Fruit fly (Drosophila melanogaster) whole organism, prepupa: ENCODE data around the gene Ns4.
A peak's percentile ranks its signal among the peaks of the same experiment; 100 is the strongest.

Source experiments
- CG10669 ChIP-seq: fragments of 200-800 bp; sonication (Bioruptor generic); optimal IDR thresholded peaks from 3 replicates; lab custom pipeline; 2018; ENCODE audit warnings: missing biosample characterization, mild to moderate bottlenecking, missing genetic modification characterization, moderate library complexity
- CG11294 ChIP-seq: fragments of 200-800 bp; sonication (Bioruptor generic); IDR thresholded peaks from 2 replicates; pipeline ENCODE4 v1.3.6; 2022; ENCODE audit warnings: missing biosample characterization, missing genetic modification characterization
- CG11762 ChIP-seq: fragments of 200-800 bp; sonication (Bioruptor generic); optimal IDR thresholded peaks from 3 replicates; lab custom pipeline; 2016; ENCODE audit warnings: missing biosample characterization, missing genetic modification characterization; ENCODE audit not compliant: insufficient read depth
- CG11902 ChIP-seq: fragments of 200-800 bp; sonication (Bioruptor generic); optimal IDR thresholded peaks from 3 replicates; lab custom pipeline; 2016; ENCODE audit warnings: missing biosample characterization, missing genetic modification characterization
- CG15336 ChIP-seq: fragments of 200-800 bp; sonication (Bioruptor generic); IDR thresholded peaks from 2 replicates; pipeline ENCODE4 v1.3.6; 2022; ENCODE audit warnings: missing biosample characterization, missing genetic modification characterization
- CG1621 ChIP-seq: fragments of 200-800 bp; sonication (Bioruptor generic); optimal IDR thresholded peaks from 3 replicates; lab custom pipeline; 2018; ENCODE audit warnings: missing biosample characterization, mild to moderate bottlenecking, missing genetic modification characterization
- CG16779 ChIP-seq: fragments of 200-800 bp; sonication (Bioruptor generic); optimal IDR thresholded peaks from 3 replicates; lab custom pipeline; 2017; ENCODE audit warnings: missing biosample characterization, mild to moderate bottlenecking, missing genetic modification characterization
- CG3032 ChIP-seq: fragments of 200-800 bp; optimal IDR thresholded peaks from 2 replicates; lab custom pipeline; 2019; ENCODE audit warnings: missing biosample characterization, mild to moderate bottlenecking, missing genetic modification characterization, moderate library complexity
- CG34406 ChIP-seq: fragments of 200-800 bp; sonication (Bioruptor generic); optimal IDR thresholded peaks from 3 replicates; lab custom pipeline; 2016; ENCODE audit warnings: missing biosample characterization, missing genetic modification characterization
- CG3919 ChIP-seq: fragments of 200-800 bp; sonication (Bioruptor generic); optimal IDR thresholded peaks from 3 replicates; lab custom pipeline; 2016; ENCODE audit warnings: missing biosample characterization, missing genetic modification characterization
- CG6163 ChIP-seq: fragments of 200-800 bp; sonication (Bioruptor generic); IDR thresholded peaks from 3 replicates; pipeline ENCODE4 v1.3.6; 2022; ENCODE audit warnings: missing biosample characterization, missing genetic modification characterization
- CG6276 ChIP-seq: fragments of 200-800 bp; sonication (Bioruptor generic); optimal IDR thresholded peaks from 2 replicates; lab custom pipeline; 2017; ENCODE audit warnings: missing biosample characterization, mild to moderate bottlenecking, missing genetic modification characterization
- CG6792 ChIP-seq: fragments of 200-800 bp; sonication (Bioruptor generic); optimal IDR thresholded peaks from 3 replicates; lab custom pipeline; 2016; ENCODE audit warnings: missing biosample characterization, missing genetic modification characterization
- CG6808 ChIP-seq: fragments of 200-800 bp; sonication (Bioruptor generic); optimal IDR thresholded peaks from 3 replicates; lab custom pipeline; 2017; ENCODE audit warnings: missing biosample characterization, missing genetic modification characterization, mild to moderate bottlenecking, moderate library complexity, missing genetic modification reagents
- CG8119 ChIP-seq: fragments of 200-800 bp; sonication (Bioruptor generic); IDR thresholded peaks from 3 replicates; pipeline ENCODE4 v1.3.6; 2022; ENCODE audit warnings: missing biosample characterization, missing genetic modification characterization
- CG8319 ChIP-seq: fragments of 200-800 bp; sonication (Bioruptor generic); optimal IDR thresholded peaks from 3 replicates; lab custom pipeline; 2016; ENCODE audit warnings: missing biosample characterization, missing genetic modification characterization
- CG9139 ChIP-seq: fragments of 200-800 bp; sonication (Bioruptor generic); optimal IDR thresholded peaks from 3 replicates; lab custom pipeline; 2017; ENCODE audit warnings: missing biosample characterization, mild to moderate bottlenecking, missing genetic modification characterization
- Eip75B ChIP-seq: fragments of 200-800 bp; sonication (Bioruptor generic); optimal IDR thresholded peaks from 3 replicates; lab custom pipeline; 2016; ENCODE audit warnings: missing biosample characterization, missing genetic modification characterization
- Eip78C ChIP-seq: fragments of 200-800 bp; sonication (Bioruptor generic); peaks from one replicate; lab custom pipeline; 2016; ENCODE audit warnings: missing biosample characterization, missing genetic modification characterization
- Eip93F ChIP-seq: fragments of 200-800 bp; sonication (Bioruptor generic); optimal IDR thresholded peaks from 2 replicates; lab custom pipeline; 2016; ENCODE audit warnings: missing biosample characterization, mild to moderate bottlenecking, missing genetic modification characterization
- Ets21C ChIP-seq: fragments of 200-800 bp; sonication (Bioruptor generic); optimal IDR thresholded peaks from 3 replicates; lab custom pipeline; 2016; ENCODE audit warnings: missing biosample characterization, missing genetic modification characterization
- Ets96B ChIP-seq: fragments of 200-800 bp; optimal IDR thresholded peaks from 2 replicates; lab custom pipeline; 2019; ENCODE audit warnings: missing biosample characterization, mild to moderate bottlenecking, missing genetic modification characterization, moderate library complexity
- Gug ChIP-seq: fragments of 200-800 bp; sonication (Bioruptor generic); IDR thresholded peaks from 2 replicates; pipeline ENCODE4 v1.3.6; 2022; ENCODE audit warnings: missing biosample characterization, missing genetic modification characterization
- Hr39 ChIP-seq: fragments of 200-800 bp; sonication (Bioruptor generic); optimal IDR thresholded peaks from 2 replicates; lab custom pipeline; 2016; ENCODE audit warnings: missing biosample characterization, missing genetic modification characterization
- Hr4 ChIP-seq: fragments of 200-800 bp; sonication (Bioruptor generic); optimal IDR thresholded peaks from 3 replicates; lab custom pipeline; 2016; ENCODE audit warnings: missing biosample characterization, missing genetic modification characterization
- Lpt ChIP-seq: fragments of 200-800 bp; sonication (Bioruptor generic); optimal IDR thresholded peaks from 3 replicates; lab custom pipeline; 2016; ENCODE audit warnings: missing biosample characterization, missing genetic modification characterization
- Met ChIP-seq: fragments of 200-800 bp; sonication (Bioruptor generic); optimal IDR thresholded peaks from 3 replicates; lab custom pipeline; 2016; ENCODE audit warnings: missing biosample characterization, missing genetic modification characterization
- OdsH ChIP-seq: fragments of 200-800 bp; sonication (Bioruptor generic); optimal IDR thresholded peaks from 3 replicates; lab custom pipeline; 2016; ENCODE audit warnings: missing biosample characterization, missing genetic modification characterization
- Smox ChIP-seq: fragments of 200-800 bp; sonication (Bioruptor generic); optimal IDR thresholded peaks from 3 replicates; lab custom pipeline; 2016; ENCODE audit warnings: missing biosample characterization, missing genetic modification characterization
- Sox102F ChIP-seq: fragments of 200-800 bp; sonication (Bioruptor generic); optimal IDR thresholded peaks from 2 replicates; lab custom pipeline; 2016; ENCODE audit warnings: missing biosample characterization, mild to moderate bottlenecking, missing genetic modification characterization
- Sox14 ChIP-seq: fragments of 200-800 bp; sonication (Bioruptor generic); optimal IDR thresholded peaks from 3 replicates; lab custom pipeline; 2016; ENCODE audit warnings: missing biosample characterization, missing genetic modification characterization
- Sox15 ChIP-seq: fragments of 200-800 bp; sonication (Bioruptor generic); optimal IDR thresholded peaks from 3 replicates; lab custom pipeline; 2016; ENCODE audit warnings: missing biosample characterization, missing genetic modification characterization
- acj6 ChIP-seq: fragments of 200-800 bp; sonication (Bioruptor generic); optimal IDR thresholded peaks from 3 replicates; lab custom pipeline; 2016; ENCODE audit warnings: missing biosample characterization, missing genetic modification characterization
- cyc ChIP-seq: fragments of 200-800 bp; sonication (Bioruptor generic); optimal IDR thresholded peaks from 3 replicates; lab custom pipeline; 2016; ENCODE audit warnings: missing biosample characterization, missing genetic modification characterization
- dac ChIP-seq: fragments of 200-800 bp; sonication (Bioruptor generic); optimal IDR thresholded peaks from 2 replicates; lab custom pipeline; 2017; ENCODE audit warnings: missing biosample characterization, mild to moderate bottlenecking, missing genetic modification characterization
- eg ChIP-seq: fragments of 200-800 bp; sonication (Bioruptor generic); IDR thresholded peaks from 3 replicates; pipeline ENCODE4 v1.3.6; 2022; ENCODE audit warnings: missing biosample characterization, missing genetic modification characterization
- esn ChIP-seq: fragments of 200-800 bp; sonication (Bioruptor generic); optimal IDR thresholded peaks from 2 replicates; lab custom pipeline; 2016; ENCODE audit warnings: missing biosample characterization, mild to moderate bottlenecking, missing genetic modification characterization, moderate library complexity
- fd59A ChIP-seq: fragments of 200-800 bp; sonication (Bioruptor generic); optimal IDR thresholded peaks from 2 replicates; lab custom pipeline; 2017; ENCODE audit warnings: missing biosample characterization, mild to moderate bottlenecking, missing genetic modification characterization, missing genetic modification reagents
- fd85E ChIP-seq: fragments of 200-800 bp; sonication (Bioruptor generic); optimal IDR thresholded peaks from 3 replicates; lab custom pipeline; 2016; ENCODE audit warnings: missing biosample characterization, missing genetic modification characterization
- fkh ChIP-seq: fragments of 200-800 bp; sonication (Bioruptor generic); optimal IDR thresholded peaks from 3 replicates; lab custom pipeline; 2017; ENCODE audit warnings: missing biosample characterization, mild to moderate bottlenecking, missing genetic modification characterization, moderate library complexity
- lz ChIP-seq: fragments of 200-800 bp; sonication (Bioruptor generic); optimal IDR thresholded peaks from 3 replicates; lab custom pipeline; 2016; ENCODE audit warnings: missing biosample characterization, missing genetic modification characterization
- net ChIP-seq: fragments of 200-800 bp; sonication (Bioruptor generic); optimal IDR thresholded peaks from 3 replicates; lab custom pipeline; 2016; ENCODE audit warnings: missing biosample characterization, missing genetic modification characterization
- pdm3 ChIP-seq: fragments of 200-800 bp; sonication (Bioruptor generic); optimal IDR thresholded peaks from 3 replicates; lab custom pipeline; 2016; ENCODE audit warnings: missing biosample characterization, missing genetic modification characterization
- salr ChIP-seq, 2 experiments: fragments of 200-800 bp; sonication (Bioruptor generic); optimal IDR thresholded peaks; 3 replicates each; lab custom pipeline; 2016 to 2018; ENCODE audit warnings: missing biosample characterization in 2 of 2, missing genetic modification characterization in 2 of 2, mild to moderate bottlenecking in 1 of 2
- ss ChIP-seq, 2 experiments: fragments of 200-800 bp; sonication (Bioruptor generic); optimal IDR thresholded peaks; 2 replicates in 1 of 2; 3 replicates in 1 of 2; lab custom pipeline; 2017 to 2018; ENCODE audit warnings: mild to moderate bottlenecking in 2 of 2, missing biosample characterization in 2 of 2, missing genetic modification characterization in 2 of 2, moderate library complexity in 1 of 2
- svp ChIP-seq: fragments of 200-800 bp; sonication (Bioruptor generic); peaks from one replicate; lab custom pipeline; 2016; ENCODE audit warnings: missing biosample characterization, missing genetic modification characterization
- topi ChIP-seq: fragments of 200-800 bp; sonication (Bioruptor generic); optimal IDR thresholded peaks from 3 replicates; lab custom pipeline; 2016; ENCODE audit warnings: missing biosample characterization, missing genetic modification characterization
- vri ChIP-seq: fragments of 200-800 bp; sonication (Bioruptor generic); optimal IDR thresholded peaks from 3 replicates; lab custom pipeline; 2016; ENCODE audit warnings: missing biosample characterization, mild to moderate bottlenecking, missing genetic modification characterization

The Ns4 gene

dm6 chr2L:20785333-20785732 is 33.1 kb downstream of the Ns4 start:
- no peak for TF ChIP-seq CG15336 (GFP tag; lab: Robert Waterston, UW)
- no peak for TF ChIP-seq Ets96B
- TF ChIP-seq OdsH (GFP tag; lab: Kevin White, UChicago), result no peak
- TF ChIP-seq svp, result no peak
- TF ChIP-seq CG11294 (GFP tag; lab: Robert Waterston, UW), result no peak
- no peak for TF ChIP-seq CG34406
- no peak for TF ChIP-seq CG1621 (tag; lab: Kevin White, UChicago)
- no peak for TF ChIP-seq eg (GFP tag; lab: Robert Waterston, UW)
- TF ChIP-seq dac, result no peak
- no peak for TF ChIP-seq Smox
- no peak for TF ChIP-seq CG9139 (GFP tag; lab: Kevin White, UChicago)
- TF ChIP-seq Hr39, result no peak
- no peak for TF ChIP-seq fd59A (GFP tag; lab: Kevin White, UChicago)
- no peak for TF ChIP-seq ss (GFP tag; optimal IDR thresholded peaks at IDR 0.05; lab: Kevin White, UChicago)
- no peak for TF ChIP-seq Met (GFP tag; lab: Kevin White, UChicago)
- TF ChIP-seq acj6 (GFP tag; lab: Kevin White, UChicago), result no peak
- no peak for TF ChIP-seq CG6792 (GFP tag; lab: Kevin White, UChicago)
- TF ChIP-seq CG10669 (GFP tag; lab: Kevin White, UChicago), result no peak
- TF ChIP-seq topi (GFP tag; lab: Kevin White, UChicago), result no peak

dm6 chr2L:20787271-20787791 is 35.1 kb downstream of the Ns4 start, which contains the start of gene Pomp:
Gene Pomp (plus strand): TSS chr2L:20787656.
- TF ChIP-seq Eip93F (GFP tag; lab: Kevin White, UChicago) (peak; percentile 53), CG16779 (tag; lab: Kevin White, UChicago) (no peak), CG1621 (tag; lab: Kevin White, UChicago) (peak; percentile 16), dac (peak; percentile 56), Eip78C (GFP tag; lab: Kevin White, UChicago) (peak; percentile 93), CG10669 (GFP tag; lab: Kevin White, UChicago) (peak; percentile 62), CG6808 (GFP tag; lab: Kevin White, UChicago) (no peak), cyc (GFP tag; lab: Kevin White, UChicago) (peak; percentile 71), CG15336 (GFP tag; lab: Robert Waterston, UW) (peak; percentile 80), fd85E (GFP tag; lab: Kevin White, UChicago) (peak; percentile 39), Hr39 (peak; percentile 64), CG11294 (GFP tag; lab: Robert Waterston, UW) (peak; percentile 51; the same call in 1 of the 2 replicates), Met (GFP tag; lab: Kevin White, UChicago) (peak; percentile 69), CG8319 (GFP tag; lab: Kevin White, UChicago) (peak; percentile 66), svp (peak; percentile 84), Lpt (GFP tag; lab: Kevin White, UChicago) (peak; percentile 59), Smox (peak; percentile 75), pdm3 (GFP tag; lab: Kevin White, UChicago) (peak; percentile 71), salr (GFP tag; optimal IDR thresholded peaks at IDR 0.05; lab: Kevin White, UChicago) (peak; percentile 6 to 22), CG8119 (GFP tag; lab: Robert Waterston, UW) (peak; percentile 73; the same call in 2 of the 3 replicates), CG3919 (peak; percentile 84), CG3032 (tag; lab: Kevin White, UChicago) (peak; percentile 68), fd59A (GFP tag; lab: Kevin White, UChicago) (peak; percentile 3), acj6 (GFP tag; lab: Kevin White, UChicago) (peak; percentile 77), Hr4 (GFP tag; lab: Kevin White, UChicago) (peak; percentile 75), CG6163 (GFP tag; lab: Robert Waterston, UW) (peak; percentile 70), fkh (GFP tag; lab: Kevin White, UChicago) (no peak), ss (GFP tag; optimal IDR thresholded peaks at IDR 0.05; lab: Kevin White, UChicago) (peak in 1 of 2 experiments; percentile 13), net (GFP tag; lab: Kevin White, UChicago) (peak; percentile 75), lz (GFP tag; lab: Kevin White, UChicago) (peak; percentile 66), Sox102F (GFP tag; lab: Kevin White, UChicago) (peak; percentile 76), CG11902 (peak; percentile 54), CG11762 (peak; percentile 51), Gug (GFP tag; lab: Robert Waterston, UW) (peak; percentile 28; the same call in 1 of the 2 replicates), CG6276 (no peak), Ets21C (GFP tag; lab: Kevin White, UChicago) (peak; percentile 52), Sox15 (GFP tag; lab: Kevin White, UChicago) (peak; percentile 39), topi (GFP tag; lab: Kevin White, UChicago) (peak; percentile 74), Eip75B (peak; percentile 94), Ets96B (peak; percentile 56), vri (peak; percentile 61), esn (GFP tag; lab: Kevin White, UChicago) (peak; percentile 82), Sox14 (peak; percentile 53)
